Fruit fly (Drosophila melanogaster) whole organism, prepupa: Measurements from ENCODE around the gene CG5377.

ENCODE experiments used
- Blimp-1 ChIP-seq: fragments of 200-800 bp; sonication (Bioruptor generic); optimal IDR thresholded peaks from 3 replicates; lab custom pipeline; 2017; ENCODE audit warnings: missing biosample characterization, missing genetic modification characterization, mild to moderate bottlenecking, moderate library complexity, missing genetic modification reagents
- CG10631 ChIP-seq: fragments of 200-800 bp; sonication (Bioruptor generic); optimal IDR thresholded peaks from 2 replicates; lab custom pipeline; 2016; ENCODE audit warnings: missing biosample characterization, missing genetic modification characterization
- CG10669 ChIP-seq: fragments of 200-800 bp; sonication (Bioruptor generic); optimal IDR thresholded peaks from 3 replicates; lab custom pipeline; 2018; ENCODE audit warnings: missing biosample characterization, mild to moderate bottlenecking, missing genetic modification characterization, moderate library complexity
- CG11762 ChIP-seq: fragments of 200-800 bp; sonication (Bioruptor generic); optimal IDR thresholded peaks from 3 replicates; lab custom pipeline; 2016; ENCODE audit warnings: missing biosample characterization, missing genetic modification characterization; ENCODE audit not compliant: insufficient read depth
- CG11902 ChIP-seq: fragments of 200-800 bp; sonication (Bioruptor generic); optimal IDR thresholded peaks from 3 replicates; lab custom pipeline; 2016; ENCODE audit warnings: missing biosample characterization, missing genetic modification characterization
- CG15336 ChIP-seq: fragments of 200-800 bp; sonication (Bioruptor generic); IDR thresholded peaks from 2 replicates; pipeline ENCODE4 v1.3.6; 2022; ENCODE audit warnings: missing biosample characterization, missing genetic modification characterization
- CG1621 ChIP-seq: fragments of 200-800 bp; sonication (Bioruptor generic); optimal IDR thresholded peaks from 3 replicates; lab custom pipeline; 2018; ENCODE audit warnings: missing biosample characterization, mild to moderate bottlenecking, missing genetic modification characterization
- CG16779 ChIP-seq: fragments of 200-800 bp; sonication (Bioruptor generic); optimal IDR thresholded peaks from 3 replicates; lab custom pipeline; 2017; ENCODE audit warnings: missing biosample characterization, mild to moderate bottlenecking, missing genetic modification characterization
- CG3032 ChIP-seq: fragments of 200-800 bp; optimal IDR thresholded peaks from 2 replicates; lab custom pipeline; 2019; ENCODE audit warnings: missing biosample characterization, mild to moderate bottlenecking, missing genetic modification characterization, moderate library complexity
- CG31627 ChIP-seq: fragments of 200-800 bp; sonication (Bioruptor generic); optimal IDR thresholded peaks from 3 replicates; lab custom pipeline; 2016; ENCODE audit warnings: missing biosample characterization, missing genetic modification characterization
- CG32006 ChIP-seq: fragments of 200-800 bp; sonication (Bioruptor generic); optimal IDR thresholded peaks from 3 replicates; lab custom pipeline; 2017; ENCODE audit warnings: missing biosample characterization, mild to moderate bottlenecking, missing genetic modification characterization
- CG34406 ChIP-seq: fragments of 200-800 bp; sonication (Bioruptor generic); optimal IDR thresholded peaks from 3 replicates; lab custom pipeline; 2016; ENCODE audit warnings: missing biosample characterization, missing genetic modification characterization
- CG3919 ChIP-seq: fragments of 200-800 bp; sonication (Bioruptor generic); optimal IDR thresholded peaks from 3 replicates; lab custom pipeline; 2016; ENCODE audit warnings: missing biosample characterization, missing genetic modification characterization
- CG4318 ChIP-seq: fragments of 200-800 bp; sonication (Bioruptor generic); optimal IDR thresholded peaks from 3 replicates; lab custom pipeline; 2017; ENCODE audit warnings: missing biosample characterization, mild to moderate bottlenecking, missing genetic modification characterization
- CG6163 ChIP-seq: fragments of 200-800 bp; sonication (Bioruptor generic); IDR thresholded peaks from 3 replicates; pipeline ENCODE4 v1.3.6; 2022; ENCODE audit warnings: missing biosample characterization, missing genetic modification characterization
- CG6276 ChIP-seq: fragments of 200-800 bp; sonication (Bioruptor generic); optimal IDR thresholded peaks from 2 replicates; lab custom pipeline; 2017; ENCODE audit warnings: missing biosample characterization, mild to moderate bottlenecking, missing genetic modification characterization
- CG6792 ChIP-seq: fragments of 200-800 bp; sonication (Bioruptor generic); optimal IDR thresholded peaks from 3 replicates; lab custom pipeline; 2016; ENCODE audit warnings: missing biosample characterization, missing genetic modification characterization
- CG6808 ChIP-seq: fragments of 200-800 bp; sonication (Bioruptor generic); optimal IDR thresholded peaks from 3 replicates; lab custom pipeline; 2017; ENCODE audit warnings: missing biosample characterization, missing genetic modification characterization, mild to moderate bottlenecking, moderate library complexity, missing genetic modification reagents
- CG6854 ChIP-seq: fragments of 200-800 bp; sonication (Bioruptor generic); optimal IDR thresholded peaks from 2 replicates; lab custom pipeline; 2017; ENCODE audit warnings: missing biosample characterization, mild to moderate bottlenecking, missing genetic modification characterization
- CG7368 ChIP-seq: fragments of 200-800 bp; sonication (Bioruptor generic); optimal IDR thresholded peaks from 3 replicates; lab custom pipeline; 2016; ENCODE audit warnings: missing biosample characterization, missing genetic modification characterization
- CG8119 ChIP-seq: fragments of 200-800 bp; sonication (Bioruptor generic); IDR thresholded peaks from 3 replicates; pipeline ENCODE4 v1.3.6; 2022; ENCODE audit warnings: missing biosample characterization, missing genetic modification characterization
- CG8319 ChIP-seq: fragments of 200-800 bp; sonication (Bioruptor generic); optimal IDR thresholded peaks from 3 replicates; lab custom pipeline; 2016; ENCODE audit warnings: missing biosample characterization, missing genetic modification characterization
- CG8632 ChIP-seq: fragments of 200-800 bp; sonication (Bioruptor generic); optimal IDR thresholded peaks from 3 replicates; lab custom pipeline; 2016; ENCODE audit warnings: missing biosample characterization, missing genetic modification characterization
- CG9139 ChIP-seq: fragments of 200-800 bp; sonication (Bioruptor generic); optimal IDR thresholded peaks from 3 replicates; lab custom pipeline; 2017; ENCODE audit warnings: missing biosample characterization, mild to moderate bottlenecking, missing genetic modification characterization
- Eip75B ChIP-seq: fragments of 200-800 bp; sonication (Bioruptor generic); optimal IDR thresholded peaks from 3 replicates; lab custom pipeline; 2016; ENCODE audit warnings: missing biosample characterization, missing genetic modification characterization
- Eip78C ChIP-seq: fragments of 200-800 bp; sonication (Bioruptor generic); peaks from one replicate; lab custom pipeline; 2016; ENCODE audit warnings: missing biosample characterization, missing genetic modification characterization
- Ets21C ChIP-seq: fragments of 200-800 bp; sonication (Bioruptor generic); optimal IDR thresholded peaks from 3 replicates; lab custom pipeline; 2016; ENCODE audit warnings: missing biosample characterization, missing genetic modification characterization
- Ets96B ChIP-seq: fragments of 200-800 bp; optimal IDR thresholded peaks from 2 replicates; lab custom pipeline; 2019; ENCODE audit warnings: missing biosample characterization, mild to moderate bottlenecking, missing genetic modification characterization, moderate library complexity
- Gug ChIP-seq: fragments of 200-800 bp; sonication (Bioruptor generic); IDR thresholded peaks from 2 replicates; pipeline ENCODE4 v1.3.6; 2022; ENCODE audit warnings: missing biosample characterization, missing genetic modification characterization
- Hr39 ChIP-seq: fragments of 200-800 bp; sonication (Bioruptor generic); optimal IDR thresholded peaks from 2 replicates; lab custom pipeline; 2016; ENCODE audit warnings: missing biosample characterization, missing genetic modification characterization
- Lpt ChIP-seq: fragments of 200-800 bp; sonication (Bioruptor generic); optimal IDR thresholded peaks from 3 replicates; lab custom pipeline; 2016; ENCODE audit warnings: missing biosample characterization, missing genetic modification characterization
- Met ChIP-seq: fragments of 200-800 bp; sonication (Bioruptor generic); optimal IDR thresholded peaks from 3 replicates; lab custom pipeline; 2016; ENCODE audit warnings: missing biosample characterization, missing genetic modification characterization
- OdsH ChIP-seq: fragments of 200-800 bp; sonication (Bioruptor generic); optimal IDR thresholded peaks from 3 replicates; lab custom pipeline; 2016; ENCODE audit warnings: missing biosample characterization, missing genetic modification characterization
- Smox ChIP-seq: fragments of 200-800 bp; sonication (Bioruptor generic); optimal IDR thresholded peaks from 3 replicates; lab custom pipeline; 2016; ENCODE audit warnings: missing biosample characterization, missing genetic modification characterization
- Sox102F ChIP-seq: fragments of 200-800 bp; sonication (Bioruptor generic); optimal IDR thresholded peaks from 2 replicates; lab custom pipeline; 2016; ENCODE audit warnings: missing biosample characterization, mild to moderate bottlenecking, missing genetic modification characterization
- Sox14 ChIP-seq: fragments of 200-800 bp; sonication (Bioruptor generic); optimal IDR thresholded peaks from 3 replicates; lab custom pipeline; 2016; ENCODE audit warnings: missing biosample characterization, missing genetic modification characterization
- achi ChIP-seq: fragments of 200-800 bp; sonication (Bioruptor generic); optimal IDR thresholded peaks from 3 replicates; lab custom pipeline; 2016; ENCODE audit warnings: missing biosample characterization, missing genetic modification characterization
- acj6 ChIP-seq: fragments of 200-800 bp; sonication (Bioruptor generic); optimal IDR thresholded peaks from 3 replicates; lab custom pipeline; 2016; ENCODE audit warnings: missing biosample characterization, missing genetic modification characterization
- cyc ChIP-seq: fragments of 200-800 bp; sonication (Bioruptor generic); optimal IDR thresholded peaks from 3 replicates; lab custom pipeline; 2016; ENCODE audit warnings: missing biosample characterization, missing genetic modification characterization
- fd85E ChIP-seq: fragments of 200-800 bp; sonication (Bioruptor generic); optimal IDR thresholded peaks from 3 replicates; lab custom pipeline; 2016; ENCODE audit warnings: missing biosample characterization, missing genetic modification characterization
- lz ChIP-seq: fragments of 200-800 bp; sonication (Bioruptor generic); optimal IDR thresholded peaks from 3 replicates; lab custom pipeline; 2016; ENCODE audit warnings: missing biosample characterization, missing genetic modification characterization
- net ChIP-seq: fragments of 200-800 bp; sonication (Bioruptor generic); optimal IDR thresholded peaks from 3 replicates; lab custom pipeline; 2016; ENCODE audit warnings: missing biosample characterization, missing genetic modification characterization
- salr ChIP-seq, 2 experiments: fragments of 200-800 bp; sonication (Bioruptor generic); optimal IDR thresholded peaks; 3 replicates each; lab custom pipeline; 2016 to 2018; ENCODE audit warnings: missing biosample characterization in 2 of 2, missing genetic modification characterization in 2 of 2, mild to moderate bottlenecking in 1 of 2
- spab ChIP-seq: fragments of 200-800 bp; sonication (Bioruptor generic); optimal IDR thresholded peaks from 2 replicates; lab custom pipeline; 2017; ENCODE audit warnings: missing biosample characterization, mild to moderate bottlenecking, missing genetic modification characterization, missing genetic modification reagents
- ss ChIP-seq, 2 experiments: fragments of 200-800 bp; sonication (Bioruptor generic); optimal IDR thresholded peaks; 2 replicates in 1 of 2; 3 replicates in 1 of 2; lab custom pipeline; 2017 to 2018; ENCODE audit warnings: mild to moderate bottlenecking in 2 of 2, missing biosample characterization in 2 of 2, missing genetic modification characterization in 2 of 2, moderate library complexity in 1 of 2
- svp ChIP-seq: fragments of 200-800 bp; sonication (Bioruptor generic); peaks from one replicate; lab custom pipeline; 2016; ENCODE audit warnings: missing biosample characterization, missing genetic modification characterization
- topi ChIP-seq: fragments of 200-800 bp; sonication (Bioruptor generic); optimal IDR thresholded peaks from 3 replicates; lab custom pipeline; 2016; ENCODE audit warnings: missing biosample characterization, missing genetic modification characterization
- vri ChIP-seq: fragments of 200-800 bp; sonication (Bioruptor generic); optimal IDR thresholded peaks from 3 replicates; lab custom pipeline; 2016; ENCODE audit warnings: missing biosample characterization, mild to moderate bottlenecking, missing genetic modification characterization

Gene CG5377

dm6 chr3R:22423996-22424395 is 44.0 kb downstream of the CG5377 start (continued):
- TF ChIP-seq CG15336 (GFP tag; lab: Robert Waterston, UW), result peak; percentile 35; the same call in 1 of the 2 replicates
- TF ChIP-seq CG6792 (GFP tag; lab: Kevin White, UChicago), result peak; percentile 56
- TF ChIP-seq CG3919 (GFP tag; lab: Kevin White, UChicago), result peak; percentile 53
- peak; percentile 37 for TF ChIP-seq achi (GFP tag; lab: Kevin White, UChicago)
- no peak for TF ChIP-seq spab (GFP tag; lab: Kevin White, UChicago)
- TF ChIP-seq fd85E (GFP tag; lab: Kevin White, UChicago), result no peak
- TF ChIP-seq CG10631 (GFP tag; lab: Kevin White, UChicago), result peak; percentile 52
- 0 out of 3 replicates have a peak, but pooled peaks have one; percentile 30 for TF ChIP-seq CG8119
- TF ChIP-seq CG8632 (GFP tag; lab: Kevin White, UChicago), result peak; percentile 63
- peak; percentile 34 for TF ChIP-seq Hr39 (GFP tag; lab: Kevin White, UChicago)
- TF ChIP-seq cyc (GFP tag; lab: Kevin White, UChicago), result peak; percentile 59
- TF ChIP-seq CG32006 (GFP tag; lab: Kevin White, UChicago), result no peak
- no peak for TF ChIP-seq Blimp-1 (GFP tag; lab: Kevin White, UChicago)
- TF ChIP-seq Ets21C (GFP tag; lab: Kevin White, UChicago), result no peak
- TF ChIP-seq vri (GFP tag; lab: Kevin White, UChicago), result no peak
- TF ChIP-seq CG16779 (tag; lab: Kevin White, UChicago), result no peak
- peak; percentile 73 for TF ChIP-seq CG6163 (GFP tag; lab: Robert Waterston, UW)
- TF ChIP-seq Gug, result no peak

- TF ChIP-seq OdsH (GFP tag; lab: Kevin White, UChicago) (no peak), CG3032 (tag; lab: Kevin White, UChicago) (peak; percentile 61), CG6808 (peak; percentile 24), CG32006 (GFP tag; lab: Kevin White, UChicago) (no peak), CG6276 (GFP tag; lab: Kevin White, UChicago) (no peak), svp (GFP tag; lab: Kevin White, UChicago) (peak; percentile 95), Ets96B (tag; lab: Kevin White, UChicago) (peak; percentile 55), spab (GFP tag; lab: Kevin White, UChicago) (no peak), lz (peak; percentile 82), Eip78C (GFP tag; lab: Kevin White, UChicago) (peak; percentile 88), CG8632 (GFP tag; lab: Kevin White, UChicago) (peak; percentile 71), fd85E (GFP tag; lab: Kevin White, UChicago) (no peak), acj6 (GFP tag; lab: Kevin White, UChicago) (peak; percentile 72), CG10669 (GFP tag; lab: Kevin White, UChicago) (peak; percentile 23), ss (GFP tag; optimal IDR thresholded peaks at IDR 0.05; lab: Kevin White, UChicago) (peak in 1 of 2 experiments; percentile 39), CG1621 (tag; lab: Kevin White, UChicago) (no peak), CG6163 (GFP tag; lab: Robert Waterston, UW) (peak; percentile 86), CG34406 (peak; percentile 72), achi (GFP tag; lab: Kevin White, UChicago) (peak; percentile 69), Smox (peak; percentile 79), Met (GFP tag; lab: Kevin White, UChicago) (peak; percentile 84), CG6792 (GFP tag; lab: Kevin White, UChicago) (peak; percentile 80), Eip75B (GFP tag; lab: Kevin White, UChicago) (peak; percentile 85), CG11762 (GFP tag; lab: Kevin White, UChicago) (peak; percentile 24), CG7368 (GFP tag; lab: Kevin White, UChicago) (no peak), salr (GFP tag; optimal IDR thresholded peaks at IDR 0.05; lab: Kevin White, UChicago) (no peak), CG31627 (GFP tag; lab: Kevin White, UChicago) (peak; percentile 87), CG10631 (GFP tag; lab: Kevin White, UChicago) (no peak), CG6854 (GFP tag; lab: Kevin White, UChicago) (no peak), CG4318 (GFP tag; lab: Kevin White, UChicago) (no peak), topi (GFP tag; lab: Kevin White, UChicago) (peak; percentile 83), CG8119 (peak; percentile 59; the same call in 2 of the 3 replicates), Sox102F (GFP tag; lab: Kevin White, UChicago) (peak; percentile 80), net (GFP tag; lab: Kevin White, UChicago) (peak; percentile 61), Lpt (GFP tag; lab: Kevin White, UChicago) (no peak), Sox14 (GFP tag; lab: Kevin White, UChicago) (peak; percentile 75), Hr39 (GFP tag; lab: Kevin White, UChicago) (peak; percentile 86), CG9139 (GFP tag; lab: Kevin White, UChicago) (no peak), cyc (GFP tag; lab: Kevin White, UChicago) (peak; percentile 84), CG8319 (GFP tag; lab: Kevin White, UChicago) (peak; percentile 61), CG11902 (peak; percentile 68), CG16779 (tag; lab: Kevin White, UChicago) (peak; percentile 27)
These were observed 46.3 kb downstream of the CG5377 start for dm6 chr3R:22421618-22422017.
